Worm (Caenorhabditis elegans) whole organism, late embryonic: ENCODE results near the gene cup-14.

Experiments
- F13H6.1 ChIP-seq: sonication (generic microtip); optimal IDR thresholded peaks from 2 replicates; lab custom pipeline; 2016; ENCODE audit warnings: missing genetic modification characterization, missing compliant biosample characterization
- ceh-19 ChIP-seq: fragments of 200-800 bp; sonication (Bioruptor generic); optimal IDR thresholded peaks from 2 replicates; lab custom pipeline; 2018; ENCODE audit warnings: mild to moderate bottlenecking, missing genetic modification characterization, missing compliant biosample characterization
- ets-4 ChIP-seq: sonication (generic microtip); optimal IDR thresholded peaks from 2 replicates; lab custom pipeline; 2016; ENCODE audit warnings: missing genetic modification characterization, missing compliant biosample characterization
- fkh-10 ChIP-seq: fragments of 150-350 bp; optimal IDR thresholded peaks from 2 replicates; lab custom pipeline; 2014; ENCODE audit warnings: missing biosample characterization, missing genetic modification reagents, missing genetic modification characterization
- mec-3 ChIP-seq: sonication (generic microtip); optimal IDR thresholded peaks from 2 replicates; lab custom pipeline; 2016; ENCODE audit warnings: borderline replicate concordance, missing genetic modification characterization, missing compliant biosample characterization
- nhr-11 ChIP-seq: fragments of 150-350 bp; optimal IDR thresholded peaks from 2 replicates; lab custom pipeline; 2014; ENCODE audit warnings: missing biosample characterization, missing genetic modification characterization
- npax-4 ChIP-seq: sonication (generic microtip); optimal IDR thresholded peaks from 2 replicates; lab custom pipeline; 2016; ENCODE audit warnings: missing genetic modification characterization, missing compliant biosample characterization
- pha-4 ChIP-seq: fragments of 150-350 bp; optimal IDR thresholded peaks from 2 replicates; lab custom pipeline; 2018; ENCODE audit warnings: missing biosample characterization, missing genetic modification reagents, missing genetic modification characterization
- pqm-1 ChIP-seq: sonication (generic microtip); optimal IDR thresholded peaks from 2 replicates; lab custom pipeline; 2016; ENCODE audit warnings: missing genetic modification characterization, missing compliant biosample characterization
- pros-1 ChIP-seq: fragments of 150-350 bp; optimal IDR thresholded peaks from 2 replicates; lab custom pipeline; 2014; ENCODE audit warnings: missing biosample characterization, missing genetic modification reagents, missing genetic modification characterization
- rnt-1 ChIP-seq: sonication (generic microtip); optimal IDR thresholded peaks from 2 replicates; lab custom pipeline; 2016; ENCODE audit warnings: missing genetic modification characterization, missing compliant biosample characterization
- sdc-2 ChIP-seq: sonication (generic microtip); optimal IDR thresholded peaks from 2 replicates; lab custom pipeline; 2016; ENCODE audit warnings: missing genotype, missing genetic modification characterization, missing compliant biosample characterization
- tbx-2 ChIP-seq: sonication (generic microtip); optimal IDR thresholded peaks from 2 replicates; lab custom pipeline; 2016; ENCODE audit warnings: missing genetic modification characterization, missing compliant biosample characterization

ce11 chrII:13875734-13876133, 3.7 kb upstream of the cup-14 start, which contains the start of gene ing-3:
- no peak for TF ChIP-seq ceh-19 (GFP tag; lab: Kevin White, UChicago)
- no peak for TF ChIP-seq fkh-10 (GFP tag; lab: Kevin White, UChicago)
- TF ChIP-seq pqm-1 (tag; lab: Kevin White, UChicago), result no peak
- TF ChIP-seq rnt-1 (tag; lab: Kevin White, UChicago), result no peak
- no peak for TF ChIP-seq ets-4
- TF ChIP-seq nhr-11, result no peak
- no peak for TF ChIP-seq pha-4 (tag; lab: Kevin White, UChicago)
- no peak for TF ChIP-seq pros-1
- no peak for TF ChIP-seq tbx-2 (tag; lab: Kevin White, UChicago)
- TF ChIP-seq F13H6.1 (tag; lab: Kevin White, UChicago), result no peak
- TF ChIP-seq npax-4 (tag; lab: Kevin White, UChicago), result no peak
- TF ChIP-seq mec-3 (tag; lab: Kevin White, UChicago), result no peak
- no peak for TF ChIP-seq sdc-2 (tag; lab: Kevin White, UChicago)
